Fruit fly (Drosophila melanogaster): Measurements from ENCODE around the gene CG33702.

DNA sequence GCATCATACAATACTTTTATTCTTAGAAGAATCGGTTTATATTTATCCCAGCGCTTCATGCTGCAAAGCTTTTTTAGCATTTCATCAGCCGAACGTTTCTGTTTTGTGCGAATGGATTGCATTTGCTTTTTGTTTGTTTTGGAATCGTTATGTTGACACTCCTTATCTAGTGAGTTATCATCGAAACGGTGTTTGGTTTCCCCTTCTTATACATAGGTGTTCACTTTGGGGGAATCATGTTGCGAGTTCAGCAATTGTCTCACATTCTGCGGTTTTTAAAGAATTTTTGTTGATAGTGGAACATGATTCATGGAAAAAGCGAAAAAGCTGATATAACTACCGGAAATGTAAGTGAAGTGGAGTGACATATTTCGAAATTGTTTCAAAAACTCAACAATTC is 10.9 kb downstream of the CG33702 start:
- no peak for TF ChIP-seq ovo (GFP tag; optimal IDR thresholded peaks at IDR 0.05)
- TF ChIP-seq cnc (optimal IDR thresholded peaks at IDR 0.05): no peak
- TF ChIP-seq bab1 (GFP tag; optimal IDR thresholded peaks at IDR 0.05): no peak
